Fruit fly (Drosophila melanogaster): Measurements from ENCODE around the gene CycK.

DNA sequence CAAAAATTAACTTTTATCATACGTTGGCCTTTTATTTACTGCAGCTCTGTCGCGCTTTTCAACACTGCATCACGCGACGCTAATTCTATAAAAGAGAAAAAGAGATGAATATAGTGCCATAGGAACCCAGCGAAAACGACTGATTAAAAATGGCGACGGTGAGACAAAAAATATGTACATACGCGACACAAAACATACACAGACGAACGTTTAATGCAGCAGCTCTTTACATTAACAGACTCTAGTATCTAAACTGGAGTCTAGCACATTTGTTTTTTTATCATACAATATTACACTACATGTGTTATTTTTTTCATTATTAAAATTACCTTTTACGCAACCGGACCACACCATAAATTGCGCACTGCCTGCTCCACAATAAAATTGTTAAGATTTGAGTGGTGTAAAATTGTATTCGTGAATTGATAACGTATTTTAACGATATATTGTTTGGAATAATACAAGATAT, 38.7 kb upstream of the CycK start:
- TF ChIP-seq CG8159 (tag; optimal IDR thresholded peaks at IDR 0.05) (no peak), rn (GFP tag; IDR thresholded peaks at IDR 0.05) (no peak), CG17806 (tag; optimal IDR thresholded peaks at IDR 0.05) (no peak), CG14655 (GFP tag; optimal IDR thresholded peaks at IDR 0.05) (no peak), fd96Ca (GFP tag; IDR thresholded peaks at IDR 0.05) (no peak), Pif1A (GFP tag; optimal IDR thresholded peaks at IDR 0.05) (no peak), CG9948 (tag; optimal IDR thresholded peaks at IDR 0.05) (no peak), CG12605 (GFP tag; IDR thresholded peaks at IDR 0.05) (no peak), CG8301 (tag; optimal IDR thresholded peaks at IDR 0.05) (no peak), CG10348 (GFP tag; IDR thresholded peaks at IDR 0.05) (no peak), EcR (GFP tag; optimal IDR thresholded peaks at IDR 0.05) (no peak)

Measured in whole organism, pupa.